Worm (Caenorhabditis elegans): ENCODE results near the gene nhr-30.

The nhr-30 gene

ce11 chrV:9090824-9091798 is 46.1 kb downstream of the nhr-30 start (continued):
- TF ChIP-seq mcd-1 (GFP tag; IDR thresholded peaks at IDR 0.05) (peak; percentile 39; the same call in 1 of the 2 replicates), ekl-4 (GFP tag; IDR thresholded peaks at IDR 0.05) (peak; percentile 61; the same call in 1 of the 2 replicates), aptf-3 (GFP tag; IDR thresholded peaks at IDR 0.05) (peak; percentile 81; the same call in 1 of the 2 replicates), ceh-100 (GFP tag; IDR thresholded peaks at IDR 0.05) (peak; percentile 16; the same call in 1 of the 2 replicates), tbp1 (GFP tag; optimal IDR thresholded peaks at IDR 0.05) (peak; percentile 49), zfh-2 (GFP tag; conservative IDR thresholded peaks at IDR 0.05) (0 out of 2 replicates have a peak, but pooled peaks have one; percentile 36), rcor-1 (GFP tag; IDR thresholded peaks at IDR 0.05) (peak; percentile 54)

DNA sequence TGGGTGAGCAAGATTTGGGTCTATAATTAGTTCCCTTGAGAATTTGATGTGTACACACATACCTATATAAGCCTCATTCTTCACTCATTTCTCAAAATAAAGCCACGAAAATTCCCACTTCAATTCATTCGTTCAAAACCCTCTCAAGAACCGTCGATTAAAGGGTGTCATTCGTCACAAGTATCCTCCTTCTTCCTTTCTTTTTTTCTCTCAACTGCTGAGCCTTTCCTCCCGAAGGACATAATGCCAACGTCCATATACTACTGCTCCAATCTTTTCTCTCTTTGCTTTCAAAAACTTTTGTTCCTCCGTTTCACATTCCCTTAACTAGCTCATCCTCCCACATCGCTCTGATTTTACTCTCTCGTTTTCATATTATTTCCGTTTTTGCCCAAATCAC is 47.2 kb downstream of the nhr-30 start, which contains the start of gene T27E4.1:
T27E4.1 (plus strand) TSS at position 137 of the 400 bp plus-strand sequence.
- no peak for TF ChIP-seq ztf-6 (GFP tag; IDR thresholded peaks at IDR 0.05)
- peak; percentile 9 for TF ChIP-seq ceh-27 (GFP tag; optimal IDR thresholded peaks at IDR 0.05)

DNA sequence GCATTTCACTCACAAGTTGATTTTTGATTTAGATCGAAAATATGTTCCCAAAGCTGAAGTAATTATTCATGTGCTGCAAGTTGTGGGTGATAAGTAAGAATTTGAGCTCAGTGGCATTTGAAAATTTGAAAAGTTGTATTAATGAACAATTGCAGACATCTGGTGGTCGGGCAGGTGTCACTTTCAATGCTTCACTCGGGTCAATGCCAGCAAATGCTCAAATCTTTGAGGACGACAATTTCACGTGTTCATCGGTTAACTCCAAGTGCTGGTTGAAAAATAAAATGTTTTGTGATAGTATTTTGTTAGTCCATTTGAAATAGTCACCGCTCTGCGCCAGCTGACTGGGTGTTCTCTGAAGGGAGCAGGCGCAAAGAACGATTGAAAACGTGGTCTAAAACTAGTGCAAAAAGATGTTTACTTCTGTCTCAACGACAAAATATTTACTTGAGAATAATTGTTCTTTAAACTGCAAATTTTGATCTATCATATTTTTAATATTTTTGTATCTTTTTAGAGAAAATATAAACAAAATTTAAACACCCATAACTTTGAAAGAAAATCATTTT is 49.2 kb downstream of the nhr-30 start:
- no peak for TF ChIP-seq F10E7.11 (tag; optimal IDR thresholded peaks at IDR 0.05)
- TF ChIP-seq B0336.3 (GFP tag; IDR thresholded peaks at IDR 0.05) = 0 out of 2 replicates have a peak, but pooled peaks have one; percentile 18
- no peak for TF ChIP-seq ceh-40 (GFP tag; IDR thresholded peaks at IDR 0.05)
- no peak for TF ChIP-seq cebp-1 (GFP tag; IDR thresholded peaks at IDR 0.05)
- TF ChIP-seq cebp-1 (tag; optimal IDR thresholded peaks at IDR 0.05) = peak; percentile 66
- TF ChIP-seq let-526 (GFP tag; IDR thresholded peaks at IDR 0.05) = peak; percentile 41; the same call in 1 of the 2 replicates
- TF ChIP-seq T07F8.4 (tag; optimal IDR thresholded peaks at IDR 0.05) = no peak
- TF ChIP-seq nhr-80 (tag; optimal IDR thresholded peaks at IDR 0.05) = peak; percentile 46
- TF ChIP-seq tbp1 (GFP tag; optimal IDR thresholded peaks at IDR 0.05) = peak; percentile 47
- TF ChIP-seq lag-1 (GFP tag; IDR thresholded peaks at IDR 0.05) = no peak
- TF ChIP-seq aptf-3 (GFP tag; IDR thresholded peaks at IDR 0.05) = no peak
- no peak for TF ChIP-seq hmg-20 (GFP tag; IDR thresholded peaks at IDR 0.05)
- TF ChIP-seq let-607 (tag; optimal IDR thresholded peaks at IDR 0.05) = peak in 1 of 2 experiments; percentile 6
- peak; percentile 33 for TF ChIP-seq chd-7 (tag; optimal IDR thresholded peaks at IDR 0.05)
- TF ChIP-seq rcor-1 (GFP tag; IDR thresholded peaks at IDR 0.05) = 0 out of 2 replicates have a peak, but pooled peaks have one; percentile 12
- TF ChIP-seq hmg-1.2 (GFP tag; IDR thresholded peaks at IDR 0.05) = peak; percentile 25; the same call in 1 of the 2 replicates
- peak; percentile 27 for TF ChIP-seq tlf-1 (GFP tag; optimal IDR thresholded peaks at IDR 0.05)
- TF ChIP-seq attf-5 (GFP tag; optimal IDR thresholded peaks at IDR 0.05) = peak; percentile 50
- TF ChIP-seq mel-28 (tag; optimal IDR thresholded peaks at IDR 0.05; ENCODE audit: borderline replicate concordance) = no peak
- no peak for TF ChIP-seq snpc-4 (GFP tag; optimal IDR thresholded peaks at IDR 0.05)
- peak in 1 of 4 experiments; percentile 18 for TF ChIP-seq snpc-4 (tag; optimal IDR thresholded peaks at IDR 0.05)
- no peak for TF ChIP-seq akir-1 (GFP tag; optimal IDR thresholded peaks at IDR 0.05)
- TF ChIP-seq Y67H2A.10 (GFP tag; conservative IDR thresholded peaks at IDR 0.05) = no peak
- peak; percentile 44 for TF ChIP-seq K12H6.12 (tag; optimal IDR thresholded peaks at IDR 0.05)

ce11 chrV:9094976-9095375 is 50.0 kb downstream of the nhr-30 start:
- TF ChIP-seq lin-40 (tag; optimal IDR thresholded peaks at IDR 0.05) (no peak), lin-35 (GFP tag; optimal IDR thresholded peaks at IDR 0.05) (peak in 1 of 3 experiments; percentile 1)
